Fruit fly (Drosophila melanogaster) whole organism, embryonic: ENCODE measurements around the gene Ilp7.
A peak's percentile ranks its signal among the peaks of the same experiment; 100 is the strongest.

Experiments
- Abd-B ChIP-seq: fragments of 200-800 bp; sonication (Bioruptor generic); optimal IDR thresholded peaks from 2 replicates; lab custom pipeline; 2018; ENCODE audit warnings: missing biosample characterization, mild to moderate bottlenecking, missing genetic modification characterization, moderate library complexity
- Bgb ChIP-seq: fragments of 200-800 bp; sonication (Bioruptor generic); IDR thresholded peaks from 2 replicates; pipeline ENCODE4 v1.3.6; 2022; ENCODE audit warnings: missing biosample characterization, missing genetic modification characterization; ENCODE audit not compliant: partially characterized antibody
- CG1024 ChIP-seq: fragments of 200-800 bp; sonication (Bioruptor generic); IDR thresholded peaks from 2 replicates; pipeline ENCODE4 v1.3.6; 2022; ENCODE audit warnings: missing biosample characterization, missing genetic modification characterization
- CG10274 ChIP-seq: fragments of 200-800 bp; sonication (Bioruptor generic); optimal IDR thresholded peaks from 3 replicates; lab custom pipeline; 2017; ENCODE audit warnings: missing biosample characterization, mild to moderate bottlenecking, missing genetic modification characterization
- CG10959 ChIP-seq: fragments of 200-800 bp; sonication (Bioruptor generic); IDR thresholded peaks from 2 replicates; pipeline ENCODE4 v1.3.6; 2022; ENCODE audit warnings: missing biosample characterization, missing genetic modification characterization
- CG11093 ChIP-seq: fragments of 200-800 bp; sonication (Bioruptor generic); IDR thresholded peaks from 3 replicates; pipeline ENCODE4 v1.3.6; 2022; ENCODE audit warnings: missing biosample characterization, missing genetic modification characterization
- CG12071 ChIP-seq: fragments of 200-800 bp; sonication (Bioruptor generic); optimal IDR thresholded peaks from 3 replicates; lab custom pipeline; 2018; ENCODE audit warnings: missing biosample characterization, mild to moderate bottlenecking, missing genetic modification characterization
- CG13287 ChIP-seq: fragments of 200-800 bp; sonication (Bioruptor generic); IDR thresholded peaks from 2 replicates; pipeline ENCODE4 v1.3.6; 2022; ENCODE audit warnings: missing biosample characterization, missing genetic modification characterization; ENCODE audit not compliant: partially characterized antibody
- CG15514 ChIP-seq: fragments of 200-800 bp; sonication (Bioruptor generic); optimal IDR thresholded peaks from 3 replicates; lab custom pipeline; 2017; ENCODE audit warnings: missing biosample characterization, missing genetic modification characterization, mild to moderate bottlenecking, moderate library complexity, missing genetic modification reagents
- CG18599 ChIP-seq: fragments of 200-800 bp; sonication (Bioruptor generic); optimal IDR thresholded peaks from 3 replicates; lab custom pipeline; 2017; ENCODE audit warnings: missing biosample characterization, missing genetic modification characterization, mild to moderate bottlenecking, moderate library complexity, missing genetic modification reagents
- CG2129 ChIP-seq: fragments of 200-800 bp; sonication (Bioruptor generic); IDR thresholded peaks from 2 replicates; pipeline ENCODE4 v1.3.6; 2022; ENCODE audit warnings: missing biosample characterization, missing genetic modification characterization; ENCODE audit not compliant: partially characterized antibody
- CG32767 ChIP-seq: fragments of 200-800 bp; sonication (Bioruptor generic); IDR thresholded peaks from 2 replicates; pipeline ENCODE4 v1.3.6; 2022; ENCODE audit warnings: missing biosample characterization, missing genetic modification characterization
- CG34422 ChIP-seq: fragments of 200-800 bp; sonication (Bioruptor generic); IDR thresholded peaks from 3 replicates; pipeline ENCODE4 v1.3.6; 2022; ENCODE audit warnings: missing biosample characterization, missing genetic modification characterization
- CG7372 ChIP-seq: fragments of 200-800 bp; sonication (Bioruptor generic); IDR thresholded peaks from 2 replicates; pipeline ENCODE4 v1.3.6; 2022; ENCODE audit warnings: missing biosample characterization, missing genetic modification characterization
- CG7745 ChIP-seq: fragments of 200-800 bp; sonication (Bioruptor generic); optimal IDR thresholded peaks from 2 replicates; lab custom pipeline; 2018; ENCODE audit warnings: missing biosample characterization, mild to moderate bottlenecking, missing genetic modification characterization, moderate library complexity
- CG7987 ChIP-seq: fragments of 200-800 bp; sonication (Bioruptor generic); optimal IDR thresholded peaks from 2 replicates; lab custom pipeline; 2018; ENCODE audit warnings: missing biosample characterization, mild to moderate bottlenecking, missing genetic modification characterization, moderate library complexity
- CG8359 ChIP-seq: fragments of 200-800 bp; sonication (Bioruptor generic); optimal IDR thresholded peaks from 2 replicates; lab custom pipeline; 2017; ENCODE audit warnings: missing biosample characterization, mild to moderate bottlenecking, missing genetic modification characterization, borderline replicate concordance
- CkIIα-i1 ChIP-seq: fragments of 200-800 bp; sonication (Bioruptor generic); IDR thresholded peaks from 2 replicates; pipeline ENCODE4 v1.3.6; 2022; ENCODE audit warnings: missing biosample characterization, missing genetic modification characterization
- Dek ChIP-seq: fragments of 200-800 bp; sonication (Bioruptor generic); optimal IDR thresholded peaks from 3 replicates; lab custom pipeline; 2019; ENCODE audit warnings: missing biosample characterization, mild to moderate bottlenecking, missing genetic modification characterization, moderate library complexity
- Dll ChIP-seq: fragments of 200-800 bp; sonication (Bioruptor generic); IDR thresholded peaks from 4 replicates; pipeline ENCODE4 v1.3.6; 2022; ENCODE audit warnings: missing biosample characterization, missing genetic modification characterization; ENCODE audit not compliant: partially characterized antibody
- Dp ChIP-seq: fragments of 200-800 bp; sonication (Bioruptor generic); optimal IDR thresholded peaks from 2 replicates; lab custom pipeline; 2018; ENCODE audit warnings: missing biosample characterization, mild to moderate bottlenecking, missing genetic modification characterization, moderate library complexity
- Fer2 ChIP-seq: fragments of 200-800 bp; sonication (Bioruptor generic); optimal IDR thresholded peaks from 2 replicates; lab custom pipeline; 2018; ENCODE audit warnings: missing biosample characterization, mild to moderate bottlenecking, missing genetic modification characterization, moderate library complexity
- HLH3B ChIP-seq: fragments of 200-800 bp; sonication (Bioruptor generic); IDR thresholded peaks from 2 replicates; pipeline ENCODE4 v1.3.6; 2022; ENCODE audit warnings: missing biosample characterization, missing genetic modification characterization
- HLH54F ChIP-seq: fragments of 200-800 bp; sonication (Bioruptor generic); optimal IDR thresholded peaks from 3 replicates; lab custom pipeline; 2016; ENCODE audit warnings: missing biosample characterization, missing genetic modification characterization
- HLHmδ ChIP-seq: fragments of 200-800 bp; sonication (Bioruptor generic); optimal IDR thresholded peaks from 2 replicates; lab custom pipeline; 2018; ENCODE audit warnings: missing biosample characterization, mild to moderate bottlenecking, missing genetic modification characterization, moderate library complexity
- Mes4 ChIP-seq: fragments of 200-800 bp; sonication (Bioruptor generic); optimal IDR thresholded peaks from 2 replicates; lab custom pipeline; 2016; ENCODE audit warnings: missing biosample characterization, missing genetic modification characterization
- NC2α ChIP-seq: fragments of 200-800 bp; sonication (Bioruptor generic); optimal IDR thresholded peaks from 2 replicates; lab custom pipeline; 2016; ENCODE audit warnings: missing biosample characterization, missing genetic modification characterization
- Nf-YA ChIP-seq: fragments of 200-800 bp; sonication (Bioruptor generic); IDR thresholded peaks from 2 replicates; pipeline ENCODE4 v1.3.6; 2022; ENCODE audit warnings: missing biosample characterization, missing genetic modification characterization
- Ptx1 ChIP-seq: fragments of 200-800 bp; sonication (Bioruptor generic); IDR thresholded peaks from 2 replicates; pipeline ENCODE4 v1.3.6; 2022; ENCODE audit warnings: missing biosample characterization, missing genetic modification characterization
- Sox102F ChIP-seq: fragments of 200-800 bp; sonication (Bioruptor generic); optimal IDR thresholded peaks from 2 replicates; lab custom pipeline; 2018; ENCODE audit warnings: missing biosample characterization, mild to moderate bottlenecking, missing genetic modification characterization, moderate library complexity
- Spps ChIP-seq: fragments of 200-800 bp; sonication (Bioruptor generic); optimal IDR thresholded peaks from 2 replicates; lab custom pipeline; 2018; ENCODE audit warnings: missing biosample characterization, mild to moderate bottlenecking, missing genetic modification characterization
- Taf1 ChIP-seq: fragments of 200-800 bp; sonication (Bioruptor generic); IDR thresholded peaks from 2 replicates; pipeline ENCODE4 v1.3.6; 2022; ENCODE audit warnings: missing biosample characterization, missing genetic modification characterization
- caup ChIP-seq: fragments of 200-800 bp; sonication (Bioruptor generic); optimal IDR thresholded peaks from 3 replicates; lab custom pipeline; 2017; ENCODE audit warnings: missing biosample characterization, mild to moderate bottlenecking, missing genetic modification characterization, moderate library complexity; ENCODE audit not compliant: severe bottlenecking
- chinmo ChIP-seq: fragments of 200-800 bp; sonication (Bioruptor generic); IDR thresholded peaks from 4 replicates; pipeline ENCODE4 v1.3.6; 2022; ENCODE audit warnings: missing biosample characterization, missing genetic modification characterization; ENCODE audit not compliant: partially characterized antibody
- ci ChIP-seq: fragments of 200-800 bp; sonication (Bioruptor generic); IDR thresholded peaks from 3 replicates; pipeline ENCODE4 v1.3.6; 2022; ENCODE audit warnings: missing biosample characterization, missing genetic modification characterization
- ems ChIP-seq: fragments of 200-800 bp; sonication (Bioruptor generic); optimal IDR thresholded peaks from 3 replicates; lab custom pipeline; 2016; ENCODE audit warnings: missing biosample characterization, missing genetic modification characterization
- eyg ChIP-seq: fragments of 200-800 bp; sonication (Bioruptor generic); optimal IDR thresholded peaks from 3 replicates; lab custom pipeline; 2016; ENCODE audit warnings: missing biosample characterization, missing genetic modification characterization
- klu ChIP-seq: fragments of 200-800 bp; sonication (Bioruptor generic); IDR thresholded peaks from 2 replicates; pipeline ENCODE4 v1.3.6; 2022; ENCODE audit warnings: missing biosample characterization, missing genetic modification characterization
- lilli ChIP-seq: fragments of 200-800 bp; sonication (Bioruptor generic); optimal IDR thresholded peaks from 3 replicates; lab custom pipeline; 2016; ENCODE audit warnings: missing biosample characterization, missing genetic modification characterization
- mam ChIP-seq: fragments of 200-800 bp; sonication (Bioruptor generic); optimal IDR thresholded peaks from 3 replicates; lab custom pipeline; 2016; ENCODE audit warnings: missing biosample characterization, missing genetic modification characterization
- schlank ChIP-seq: fragments of 200-800 bp; sonication (Bioruptor generic); optimal IDR thresholded peaks from 2 replicates; lab custom pipeline; 2018; ENCODE audit warnings: missing biosample characterization, mild to moderate bottlenecking, missing genetic modification characterization
- sisA ChIP-seq: fragments of 200-800 bp; sonication (Bioruptor generic); IDR thresholded peaks from 2 replicates; pipeline ENCODE4 v1.3.6; 2022; ENCODE audit warnings: missing biosample characterization, missing genetic modification characterization
- ssp ChIP-seq: fragments of 200-800 bp; sonication (Bioruptor generic); IDR thresholded peaks from 2 replicates; pipeline ENCODE4 v1.3.6; 2022; ENCODE audit warnings: missing biosample characterization, missing genetic modification characterization
- sug ChIP-seq: fragments of 200-800 bp; optimal IDR thresholded peaks from 2 replicates; lab custom pipeline; 2019; ENCODE audit warnings: missing biosample characterization, mild to moderate bottlenecking, missing genetic modification characterization, moderate library complexity
- tio ChIP-seq: fragments of 200-800 bp; sonication (Bioruptor generic); optimal IDR thresholded peaks from 2 replicates; lab custom pipeline; 2017; ENCODE audit warnings: missing biosample characterization, missing genetic modification characterization, inconsistent platforms
- tna ChIP-seq: fragments of 200-800 bp; sonication (Bioruptor generic); IDR thresholded peaks from 2 replicates; pipeline ENCODE4 v1.3.6; 2022; ENCODE audit warnings: missing biosample characterization, missing genetic modification characterization; ENCODE audit not compliant: partially characterized antibody
- trem ChIP-seq: fragments of 200-800 bp; optimal IDR thresholded peaks from 3 replicates; lab custom pipeline; 2019; ENCODE audit warnings: missing biosample characterization, mild to moderate bottlenecking, missing genetic modification characterization, moderate library complexity
- vnd ChIP-seq: fragments of 200-800 bp; sonication (Bioruptor generic); IDR thresholded peaks from 3 replicates; pipeline ENCODE4 v1.3.6; 2022; ENCODE audit warnings: missing biosample characterization, missing genetic modification characterization; ENCODE audit not compliant: partially characterized antibody

Gene Ilp7

DNA sequence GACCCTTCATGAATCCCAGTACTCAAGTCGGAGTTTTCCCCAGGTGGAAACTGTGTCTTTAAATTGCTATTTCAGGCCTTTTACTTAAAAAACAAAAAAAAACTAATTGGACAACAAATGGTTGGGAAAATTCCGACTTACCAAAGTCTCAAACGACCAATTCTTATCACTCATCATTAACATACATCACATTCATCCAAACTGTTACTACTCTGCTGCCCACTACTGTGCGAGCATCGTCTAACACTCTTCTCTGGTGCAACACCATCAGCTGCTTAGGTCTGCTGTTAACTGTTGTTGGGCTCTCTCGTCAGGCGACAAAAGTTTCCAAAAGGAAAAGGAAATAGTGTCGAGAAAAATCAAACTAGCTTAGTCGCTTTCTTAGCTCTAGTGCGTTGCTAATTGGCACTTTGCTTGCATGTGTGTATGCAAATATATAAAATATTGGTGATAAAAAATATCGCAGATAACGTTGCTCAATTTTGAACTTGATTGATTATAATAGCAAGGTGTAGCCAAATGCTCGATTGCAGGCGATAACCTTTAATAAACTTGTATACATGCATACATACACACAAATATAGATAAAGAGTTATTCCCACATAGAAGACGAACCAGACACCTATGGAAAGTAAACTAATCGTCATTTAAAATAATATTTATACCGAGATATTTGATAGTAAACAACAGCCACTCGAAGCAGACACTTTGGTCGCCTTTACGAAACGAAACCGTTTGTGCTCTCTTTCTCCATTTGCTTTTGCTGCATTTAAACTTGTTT lies 26.8 kb downstream of the Ilp7 start (continued):
- TF ChIP-seq schlank (tag; lab: Kevin White, UChicago) (no peak), Fer2 (tag; lab: Kevin White, UChicago) (no peak), HLH3B (GFP tag; lab: Robert Waterston, UW) (no peak), CG10274 (GFP tag; lab: Kevin White, UChicago) (no peak), Bgb (GFP tag; lab: Robert Waterston, UW) (no peak), Taf1 (GFP tag; lab: Robert Waterston, UW) (no peak), mam (GFP tag; lab: Kevin White, UChicago) (peak; percentile 33), ems (GFP tag; lab: Kevin White, UChicago) (peak; percentile 55), CG7372 (GFP tag; lab: Robert Waterston, UW) (no peak), tna (GFP tag; lab: Robert Waterston, UW) (no peak), CG7987 (GFP tag; lab: Kevin White, UChicago) (no peak), CG34422 (GFP tag; lab: Robert Waterston, UW) (no peak), CG10959 (GFP tag; lab: Robert Waterston, UW) (no peak), CG7745 (tag; lab: Kevin White, UChicago) (no peak), Spps (peak; percentile 36), Abd-B (GFP tag; lab: Kevin White, UChicago) (peak; percentile 39), NC2α (GFP tag; lab: Kevin White, UChicago) (peak; percentile 32), trem (tag; lab: Kevin White, UChicago) (peak; percentile 29), HLHmδ (GFP tag; lab: Kevin White, UChicago) (no peak), CkIIα-i1 (GFP tag; lab: Robert Waterston, UW) (no peak), Ptx1 (GFP tag; lab: Robert Waterston, UW) (peak; percentile 52; the same call in 1 of the 2 replicates), CG2129 (GFP tag; lab: Robert Waterston, UW) (no peak), ci (GFP tag; lab: Robert Waterston, UW) (peak; percentile 41; the same call in 1 of the 3 replicates), sug (tag; lab: Kevin White, UChicago) (no peak), lilli (GFP tag; lab: Kevin White, UChicago) (peak; percentile 65), CG15514 (no peak), Nf-YA (GFP tag; lab: Robert Waterston, UW) (0 out of 2 replicates have a peak, but pooled peaks have one; percentile 6), CG13287 (GFP tag; lab: Robert Waterston, UW) (no peak), Mes4 (GFP tag; lab: Kevin White, UChicago) (peak; percentile 2), Dp (no peak), CG18599 (GFP tag; lab: Kevin White, UChicago) (no peak), eyg (no peak), Dll (no peak), HLH54F (GFP tag; lab: Kevin White, UChicago) (peak; percentile 28), CG32767 (GFP tag; lab: Robert Waterston, UW) (no peak), vnd (GFP tag; lab: Robert Waterston, UW) (no peak), caup (no peak), CG11093 (GFP tag; lab: Robert Waterston, UW) (0 out of 3 replicates have a peak, but pooled peaks have one; percentile 12), CG1024 (GFP tag; lab: Robert Waterston, UW) (no peak), ssp (GFP tag; lab: Robert Waterston, UW) (no peak), tio (GFP tag; lab: Kevin White, UChicago) (peak; percentile 64), Sox102F (GFP tag; lab: Kevin White, UChicago) (peak; percentile 67), chinmo (GFP tag; lab: Robert Waterston, UW) (no peak), sisA (GFP tag; lab: Robert Waterston, UW) (no peak; the same call in 1 of the 2 replicates), CG8359 (GFP tag; lab: Kevin White, UChicago) (peak; percentile 24), Dek (tag; lab: Kevin White, UChicago) (no peak), klu (GFP tag; lab: Robert Waterston, UW) (no peak), CG12071 (GFP tag; lab: Kevin White, UChicago) (no peak)
